Worm (Caenorhabditis elegans) whole organism, L4/young adult: Measurements from ENCODE around the gene gst-3.

Source experiments
- W03F9.2 ChIP-seq: fragments of 150-350 bp; optimal IDR thresholded peaks from 2 replicates; lab custom pipeline; 2014; ENCODE audit warnings: missing biosample characterization, missing genetic modification characterization
- dao-5 ChIP-seq: sonication (generic microtip); optimal IDR thresholded peaks from 2 replicates; lab custom pipeline; 2016; ENCODE audit warnings: missing genotype, missing genetic modification characterization, moderate library complexity, missing compliant biosample characterization
- him-1 ChIP-seq: sonication (generic microtip); optimal IDR thresholded peaks from 2 replicates; lab custom pipeline; 2016; ENCODE audit warnings: missing genotype, missing genetic modification reagents, missing genetic modification characterization, missing compliant biosample characterization

- no peak for TF ChIP-seq him-1 (tag; lab: Kevin White, UChicago)
- no peak for TF ChIP-seq dao-5 (tag; lab: Kevin White, UChicago)
- no peak for TF ChIP-seq W03F9.2
These were observed 21.7 kb upstream of the gst-3 start, which contains the start of gene pps-1 for ce11 chrIV:10161706-10162105.
